Worm (Caenorhabditis elegans): ENCODE data around the gene clec-47.

DNA sequence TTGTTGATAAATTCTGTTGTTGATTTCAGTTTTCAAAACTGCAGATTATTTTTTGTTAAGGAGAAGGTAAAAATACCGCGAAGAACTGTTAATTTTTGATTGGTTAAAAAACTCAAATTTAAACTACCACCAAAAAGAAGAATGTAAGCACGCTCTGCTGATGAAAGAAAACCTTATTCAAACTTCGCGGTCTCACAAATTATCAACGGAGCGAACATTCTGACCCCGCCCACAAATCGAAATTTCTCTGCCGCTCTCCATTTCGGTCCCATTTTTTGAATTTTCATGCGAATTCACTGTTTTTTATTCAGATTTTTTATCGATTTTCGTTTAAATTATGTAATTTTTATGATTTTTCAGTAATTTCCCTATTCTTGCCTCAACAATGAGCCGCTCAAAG lies 14.0 kb downstream of the clec-47 start, which contains the start of gene cyn-3:
- TF ChIP-seq flt-1 (GFP tag; IDR thresholded peaks at IDR 0.05) (no peak), ceh-13 (GFP tag; optimal IDR thresholded peaks at IDR 0.05) (no peak), B0310.2 (tag; optimal IDR thresholded peaks at IDR 0.05) (no peak), sea-1 (GFP tag; conservative IDR thresholded peaks at IDR 0.05) (no peak), ama-1 (optimal IDR thresholded peaks at IDR 0.05) (no peak), tra-4 (tag; optimal IDR thresholded peaks at IDR 0.05) (no peak), pes-1 (GFP tag; IDR thresholded peaks at IDR 0.05) (no peak), hmg-4 (GFP tag; optimal IDR thresholded peaks at IDR 0.05) (no peak), aly-1 (tag; optimal IDR thresholded peaks at IDR 0.05) (no peak), tbx-11 (GFP tag; IDR thresholded peaks at IDR 0.05) (no peak), hnd-1 (tag; optimal IDR thresholded peaks at IDR 0.05) (no peak)

All from whole organism, early embryonic.